Fruit fly (Drosophila melanogaster) whole organism, prepupa: ENCODE data around the gene Bub1.
A peak's percentile ranks its signal among the peaks of the same experiment; 100 is the strongest.

ENCODE experiments used
- CG10669 ChIP-seq: fragments of 200-800 bp; sonication (Bioruptor generic); optimal IDR thresholded peaks from 3 replicates; lab custom pipeline; 2018; ENCODE audit warnings: missing biosample characterization, mild to moderate bottlenecking, missing genetic modification characterization, moderate library complexity
- CG11762 ChIP-seq: fragments of 200-800 bp; sonication (Bioruptor generic); optimal IDR thresholded peaks from 3 replicates; lab custom pipeline; 2016; ENCODE audit warnings: missing biosample characterization, missing genetic modification characterization; ENCODE audit not compliant: insufficient read depth
- CG15336 ChIP-seq: fragments of 200-800 bp; sonication (Bioruptor generic); IDR thresholded peaks from 2 replicates; pipeline ENCODE4 v1.3.6; 2022; ENCODE audit warnings: missing biosample characterization, missing genetic modification characterization
- CG1621 ChIP-seq: fragments of 200-800 bp; sonication (Bioruptor generic); optimal IDR thresholded peaks from 3 replicates; lab custom pipeline; 2018; ENCODE audit warnings: missing biosample characterization, mild to moderate bottlenecking, missing genetic modification characterization
- CG16779 ChIP-seq: fragments of 200-800 bp; sonication (Bioruptor generic); optimal IDR thresholded peaks from 3 replicates; lab custom pipeline; 2017; ENCODE audit warnings: missing biosample characterization, mild to moderate bottlenecking, missing genetic modification characterization
- CG3032 ChIP-seq: fragments of 200-800 bp; optimal IDR thresholded peaks from 2 replicates; lab custom pipeline; 2019; ENCODE audit warnings: missing biosample characterization, mild to moderate bottlenecking, missing genetic modification characterization, moderate library complexity
- CG31627 ChIP-seq: fragments of 200-800 bp; sonication (Bioruptor generic); optimal IDR thresholded peaks from 3 replicates; lab custom pipeline; 2016; ENCODE audit warnings: missing biosample characterization, missing genetic modification characterization
- CG32006 ChIP-seq: fragments of 200-800 bp; sonication (Bioruptor generic); optimal IDR thresholded peaks from 3 replicates; lab custom pipeline; 2017; ENCODE audit warnings: missing biosample characterization, mild to moderate bottlenecking, missing genetic modification characterization
- CG34406 ChIP-seq: fragments of 200-800 bp; sonication (Bioruptor generic); optimal IDR thresholded peaks from 3 replicates; lab custom pipeline; 2016; ENCODE audit warnings: missing biosample characterization, missing genetic modification characterization
- CG4318 ChIP-seq: fragments of 200-800 bp; sonication (Bioruptor generic); optimal IDR thresholded peaks from 3 replicates; lab custom pipeline; 2017; ENCODE audit warnings: missing biosample characterization, mild to moderate bottlenecking, missing genetic modification characterization
- CG6163 ChIP-seq: fragments of 200-800 bp; sonication (Bioruptor generic); IDR thresholded peaks from 3 replicates; pipeline ENCODE4 v1.3.6; 2022; ENCODE audit warnings: missing biosample characterization, missing genetic modification characterization
- CG6276 ChIP-seq: fragments of 200-800 bp; sonication (Bioruptor generic); optimal IDR thresholded peaks from 2 replicates; lab custom pipeline; 2017; ENCODE audit warnings: missing biosample characterization, mild to moderate bottlenecking, missing genetic modification characterization
- CG6792 ChIP-seq: fragments of 200-800 bp; sonication (Bioruptor generic); optimal IDR thresholded peaks from 3 replicates; lab custom pipeline; 2016; ENCODE audit warnings: missing biosample characterization, missing genetic modification characterization
- CG6808 ChIP-seq: fragments of 200-800 bp; sonication (Bioruptor generic); optimal IDR thresholded peaks from 3 replicates; lab custom pipeline; 2017; ENCODE audit warnings: missing biosample characterization, missing genetic modification characterization, mild to moderate bottlenecking, moderate library complexity, missing genetic modification reagents
- CG6854 ChIP-seq: fragments of 200-800 bp; sonication (Bioruptor generic); optimal IDR thresholded peaks from 2 replicates; lab custom pipeline; 2017; ENCODE audit warnings: missing biosample characterization, mild to moderate bottlenecking, missing genetic modification characterization
- CG7368 ChIP-seq: fragments of 200-800 bp; sonication (Bioruptor generic); optimal IDR thresholded peaks from 3 replicates; lab custom pipeline; 2016; ENCODE audit warnings: missing biosample characterization, missing genetic modification characterization
- CG8119 ChIP-seq: fragments of 200-800 bp; sonication (Bioruptor generic); IDR thresholded peaks from 3 replicates; pipeline ENCODE4 v1.3.6; 2022; ENCODE audit warnings: missing biosample characterization, missing genetic modification characterization
- CG8319 ChIP-seq: fragments of 200-800 bp; sonication (Bioruptor generic); optimal IDR thresholded peaks from 3 replicates; lab custom pipeline; 2016; ENCODE audit warnings: missing biosample characterization, missing genetic modification characterization
- CG8632 ChIP-seq: fragments of 200-800 bp; sonication (Bioruptor generic); optimal IDR thresholded peaks from 3 replicates; lab custom pipeline; 2016; ENCODE audit warnings: missing biosample characterization, missing genetic modification characterization
- CG9139 ChIP-seq: fragments of 200-800 bp; sonication (Bioruptor generic); optimal IDR thresholded peaks from 3 replicates; lab custom pipeline; 2017; ENCODE audit warnings: missing biosample characterization, mild to moderate bottlenecking, missing genetic modification characterization
- Eip75B ChIP-seq: fragments of 200-800 bp; sonication (Bioruptor generic); optimal IDR thresholded peaks from 3 replicates; lab custom pipeline; 2016; ENCODE audit warnings: missing biosample characterization, missing genetic modification characterization
- Eip78C ChIP-seq: fragments of 200-800 bp; sonication (Bioruptor generic); peaks from one replicate; lab custom pipeline; 2016; ENCODE audit warnings: missing biosample characterization, missing genetic modification characterization
- Eip93F ChIP-seq: fragments of 200-800 bp; sonication (Bioruptor generic); optimal IDR thresholded peaks from 2 replicates; lab custom pipeline; 2016; ENCODE audit warnings: missing biosample characterization, mild to moderate bottlenecking, missing genetic modification characterization
- Ets21C ChIP-seq: fragments of 200-800 bp; sonication (Bioruptor generic); optimal IDR thresholded peaks from 3 replicates; lab custom pipeline; 2016; ENCODE audit warnings: missing biosample characterization, missing genetic modification characterization
- Gug ChIP-seq: fragments of 200-800 bp; sonication (Bioruptor generic); IDR thresholded peaks from 2 replicates; pipeline ENCODE4 v1.3.6; 2022; ENCODE audit warnings: missing biosample characterization, missing genetic modification characterization
- Hr39 ChIP-seq: fragments of 200-800 bp; sonication (Bioruptor generic); optimal IDR thresholded peaks from 2 replicates; lab custom pipeline; 2016; ENCODE audit warnings: missing biosample characterization, missing genetic modification characterization
- Hr4 ChIP-seq: fragments of 200-800 bp; sonication (Bioruptor generic); optimal IDR thresholded peaks from 3 replicates; lab custom pipeline; 2016; ENCODE audit warnings: missing biosample characterization, missing genetic modification characterization
- Met ChIP-seq: fragments of 200-800 bp; sonication (Bioruptor generic); optimal IDR thresholded peaks from 3 replicates; lab custom pipeline; 2016; ENCODE audit warnings: missing biosample characterization, missing genetic modification characterization
- OdsH ChIP-seq: fragments of 200-800 bp; sonication (Bioruptor generic); optimal IDR thresholded peaks from 3 replicates; lab custom pipeline; 2016; ENCODE audit warnings: missing biosample characterization, missing genetic modification characterization
- Smox ChIP-seq: fragments of 200-800 bp; sonication (Bioruptor generic); optimal IDR thresholded peaks from 3 replicates; lab custom pipeline; 2016; ENCODE audit warnings: missing biosample characterization, missing genetic modification characterization
- Sox102F ChIP-seq: fragments of 200-800 bp; sonication (Bioruptor generic); optimal IDR thresholded peaks from 2 replicates; lab custom pipeline; 2016; ENCODE audit warnings: missing biosample characterization, mild to moderate bottlenecking, missing genetic modification characterization
- Sox14 ChIP-seq: fragments of 200-800 bp; sonication (Bioruptor generic); optimal IDR thresholded peaks from 3 replicates; lab custom pipeline; 2016; ENCODE audit warnings: missing biosample characterization, missing genetic modification characterization
- Sox15 ChIP-seq: fragments of 200-800 bp; sonication (Bioruptor generic); optimal IDR thresholded peaks from 3 replicates; lab custom pipeline; 2016; ENCODE audit warnings: missing biosample characterization, missing genetic modification characterization
- achi ChIP-seq: fragments of 200-800 bp; sonication (Bioruptor generic); optimal IDR thresholded peaks from 3 replicates; lab custom pipeline; 2016; ENCODE audit warnings: missing biosample characterization, missing genetic modification characterization
- acj6 ChIP-seq: fragments of 200-800 bp; sonication (Bioruptor generic); optimal IDR thresholded peaks from 3 replicates; lab custom pipeline; 2016; ENCODE audit warnings: missing biosample characterization, missing genetic modification characterization
- cyc ChIP-seq: fragments of 200-800 bp; sonication (Bioruptor generic); optimal IDR thresholded peaks from 3 replicates; lab custom pipeline; 2016; ENCODE audit warnings: missing biosample characterization, missing genetic modification characterization
- dsx ChIP-seq: fragments of 200-800 bp; optimal IDR thresholded peaks from 3 replicates; lab custom pipeline; 2019; ENCODE audit warnings: missing biosample characterization, mild to moderate bottlenecking, missing genetic modification characterization, moderate library complexity; ENCODE audit not compliant: poor library complexity, severe bottlenecking
- esn ChIP-seq: fragments of 200-800 bp; sonication (Bioruptor generic); optimal IDR thresholded peaks from 2 replicates; lab custom pipeline; 2016; ENCODE audit warnings: missing biosample characterization, mild to moderate bottlenecking, missing genetic modification characterization, moderate library complexity
- fd59A ChIP-seq: fragments of 200-800 bp; sonication (Bioruptor generic); optimal IDR thresholded peaks from 2 replicates; lab custom pipeline; 2017; ENCODE audit warnings: missing biosample characterization, mild to moderate bottlenecking, missing genetic modification characterization, missing genetic modification reagents
- fd85E ChIP-seq: fragments of 200-800 bp; sonication (Bioruptor generic); optimal IDR thresholded peaks from 3 replicates; lab custom pipeline; 2016; ENCODE audit warnings: missing biosample characterization, missing genetic modification characterization
- net ChIP-seq: fragments of 200-800 bp; sonication (Bioruptor generic); optimal IDR thresholded peaks from 3 replicates; lab custom pipeline; 2016; ENCODE audit warnings: missing biosample characterization, missing genetic modification characterization
- pdm3 ChIP-seq: fragments of 200-800 bp; sonication (Bioruptor generic); optimal IDR thresholded peaks from 3 replicates; lab custom pipeline; 2016; ENCODE audit warnings: missing biosample characterization, missing genetic modification characterization
- spab ChIP-seq: fragments of 200-800 bp; sonication (Bioruptor generic); optimal IDR thresholded peaks from 2 replicates; lab custom pipeline; 2017; ENCODE audit warnings: missing biosample characterization, mild to moderate bottlenecking, missing genetic modification characterization, missing genetic modification reagents
- ss ChIP-seq, 2 experiments: fragments of 200-800 bp; sonication (Bioruptor generic); optimal IDR thresholded peaks; 2 replicates in 1 of 2; 3 replicates in 1 of 2; lab custom pipeline; 2017 to 2018; ENCODE audit warnings: mild to moderate bottlenecking in 2 of 2, missing biosample characterization in 2 of 2, missing genetic modification characterization in 2 of 2, moderate library complexity in 1 of 2
- svp ChIP-seq: fragments of 200-800 bp; sonication (Bioruptor generic); peaks from one replicate; lab custom pipeline; 2016; ENCODE audit warnings: missing biosample characterization, missing genetic modification characterization
- topi ChIP-seq: fragments of 200-800 bp; sonication (Bioruptor generic); optimal IDR thresholded peaks from 3 replicates; lab custom pipeline; 2016; ENCODE audit warnings: missing biosample characterization, missing genetic modification characterization

The Bub1 gene

DNA sequence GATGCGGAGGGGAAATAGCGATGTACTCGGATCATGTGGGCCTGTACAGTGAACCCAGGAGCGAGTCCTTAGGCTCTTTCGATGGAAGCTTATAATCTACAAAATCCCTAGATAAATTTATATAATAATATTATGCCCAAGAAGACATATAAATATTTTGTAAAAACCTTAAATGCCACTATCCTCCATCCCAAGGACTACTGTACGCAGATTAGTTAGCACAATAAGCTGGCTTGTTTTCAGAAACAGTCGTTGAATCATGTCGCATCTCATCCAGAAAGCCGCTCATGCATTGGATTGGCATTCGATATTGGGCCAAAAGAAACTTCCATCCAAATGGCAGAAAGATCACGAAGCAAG is 9.6 kb downstream of the Bub1 start (continued):
- peak; percentile 72 for TF ChIP-seq OdsH
- TF ChIP-seq CG6808 (GFP tag; lab: Kevin White, UChicago), result peak; percentile 80
- peak; percentile 44 for TF ChIP-seq CG8319 (GFP tag; lab: Kevin White, UChicago)
- peak; percentile 6 for TF ChIP-seq Sox15 (GFP tag; lab: Kevin White, UChicago)
- peak; percentile 75 for TF ChIP-seq CG3032 (tag; lab: Kevin White, UChicago)
- TF ChIP-seq CG10669 (GFP tag; lab: Kevin White, UChicago), result peak; percentile 80
- TF ChIP-seq spab (GFP tag; lab: Kevin White, UChicago), result peak; percentile 79
- peak; percentile 22 for TF ChIP-seq CG8632 (GFP tag; lab: Kevin White, UChicago)
- TF ChIP-seq fd85E (GFP tag; lab: Kevin White, UChicago), result no peak
- peak; percentile 47 for TF ChIP-seq acj6 (GFP tag; lab: Kevin White, UChicago)
- TF ChIP-seq esn (GFP tag; lab: Kevin White, UChicago), result no peak
- no peak for TF ChIP-seq CG6854 (GFP tag; lab: Kevin White, UChicago)
- TF ChIP-seq CG1621 (tag; lab: Kevin White, UChicago), result peak; percentile 74
- no peak for TF ChIP-seq Gug (GFP tag; lab: Robert Waterston, UW)
- TF ChIP-seq CG16779 (tag; lab: Kevin White, UChicago), result no peak
- TF ChIP-seq svp (GFP tag; lab: Kevin White, UChicago), result peak; percentile 55
- TF ChIP-seq CG9139, result peak; percentile 48
- TF ChIP-seq net (GFP tag; lab: Kevin White, UChicago), result peak; percentile 10
- peak; percentile 85 for TF ChIP-seq CG6163
- TF ChIP-seq CG34406 (GFP tag; lab: Kevin White, UChicago), result peak; percentile 29
- TF ChIP-seq Eip75B (GFP tag; lab: Kevin White, UChicago), result peak; percentile 57
- TF ChIP-seq Hr4, result no peak
- TF ChIP-seq, all 60 proteins: peak for 31

DNA sequence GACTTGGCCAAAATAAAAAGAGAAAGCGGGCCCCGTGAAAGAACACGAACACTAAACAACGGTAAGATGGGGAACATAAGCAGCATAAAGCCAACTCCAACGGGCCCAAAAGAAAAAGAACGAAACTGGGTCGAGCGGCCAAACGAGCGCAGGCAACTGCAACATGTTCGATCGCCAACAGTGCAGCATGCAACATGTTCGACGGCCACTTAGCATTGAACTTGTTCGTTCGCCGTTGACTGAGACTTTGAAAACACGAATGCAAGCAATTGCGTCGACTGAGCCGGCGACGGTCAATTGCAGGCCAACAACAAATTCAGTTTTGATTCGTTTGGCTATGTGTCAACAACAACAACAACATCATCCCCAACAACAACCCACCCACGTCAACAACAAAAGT is 10.1 kb downstream of the Bub1 start, which contains the start of gene vri:
TSS of gene vri (plus strand) at position 224 of the 400 bp plus-strand sequence.
- TF ChIP-seq Sox102F (GFP tag; lab: Kevin White, UChicago) (no peak), ss (GFP tag; optimal IDR thresholded peaks at IDR 0.05; lab: Kevin White, UChicago) (no peak), fd59A (GFP tag; lab: Kevin White, UChicago) (no peak), CG7368 (GFP tag; lab: Kevin White, UChicago) (no peak), Eip93F (GFP tag; lab: Kevin White, UChicago) (no peak), cyc (GFP tag; lab: Kevin White, UChicago) (no peak), esn (GFP tag; lab: Kevin White, UChicago) (no peak), CG9139 (no peak), CG31627 (no peak), CG16779 (tag; lab: Kevin White, UChicago) (no peak), CG6854 (GFP tag; lab: Kevin White, UChicago) (no peak), spab (GFP tag; lab: Kevin White, UChicago) (no peak), Gug (GFP tag; lab: Robert Waterston, UW) (no peak), svp (GFP tag; lab: Kevin White, UChicago) (no peak), pdm3 (no peak), net (GFP tag; lab: Kevin White, UChicago) (no peak), achi (GFP tag; lab: Kevin White, UChicago) (no peak), CG8119 (no peak), CG11762 (no peak), CG15336 (GFP tag; lab: Robert Waterston, UW) (no peak)

DNA sequence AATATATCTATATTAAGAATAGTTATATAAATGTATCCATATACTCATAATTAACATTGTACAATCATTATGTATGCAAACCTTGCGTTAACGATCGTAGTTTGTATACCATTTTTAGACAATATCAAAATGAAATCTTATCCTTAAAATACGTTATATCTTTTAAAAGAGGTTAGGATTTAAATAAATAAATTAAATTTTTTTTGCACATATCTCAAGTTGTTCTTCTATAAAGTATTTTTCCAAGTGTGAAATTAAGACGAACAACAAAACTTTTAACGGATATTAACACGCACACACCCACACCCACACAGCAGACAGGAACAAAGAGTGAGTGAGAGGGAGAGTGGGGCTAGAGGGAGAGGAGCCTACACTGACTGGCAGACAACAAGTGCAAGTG is 11.3 kb downstream of the Bub1 start:
- TF ChIP-seq CG15336 (GFP tag; lab: Robert Waterston, UW) (peak; percentile 37; the same call in 1 of the 2 replicates), Hr39 (GFP tag; lab: Kevin White, UChicago) (peak; percentile 21), fd85E (GFP tag; lab: Kevin White, UChicago) (no peak), CG34406 (GFP tag; lab: Kevin White, UChicago) (peak; percentile 69), Ets21C (GFP tag; lab: Kevin White, UChicago) (no peak), Sox15 (GFP tag; lab: Kevin White, UChicago) (peak; percentile 36), CG32006 (GFP tag; lab: Kevin White, UChicago) (peak; percentile 51), CG4318 (peak; percentile 26), Sox102F (GFP tag; lab: Kevin White, UChicago) (no peak), CG3032 (tag; lab: Kevin White, UChicago) (peak; percentile 82), Sox14 (GFP tag; lab: Kevin White, UChicago) (peak; percentile 52), topi (GFP tag; lab: Kevin White, UChicago) (peak; percentile 41), CG8319 (GFP tag; lab: Kevin White, UChicago) (peak; percentile 13), pdm3 (peak; percentile 68), esn (GFP tag; lab: Kevin White, UChicago) (peak; percentile 61), Smox (peak; percentile 30), svp (GFP tag; lab: Kevin White, UChicago) (peak; percentile 65), dsx (GFP tag; lab: Kevin White, UChicago) (peak; percentile 82), Met (GFP tag; lab: Kevin White, UChicago) (peak; percentile 58), Gug (GFP tag; lab: Robert Waterston, UW) (no peak), ss (GFP tag; optimal IDR thresholded peaks at IDR 0.05; lab: Kevin White, UChicago) (peak; percentile 80 to 84), CG6276 (GFP tag; lab: Kevin White, UChicago) (no peak), Eip78C (peak; percentile 92), acj6 (GFP tag; lab: Kevin White, UChicago) (peak; percentile 70), CG6792 (GFP tag; lab: Kevin White, UChicago) (peak; percentile 60), CG6808 (GFP tag; lab: Kevin White, UChicago) (peak; percentile 77)
